Worm (Caenorhabditis elegans) whole organism, mixed stage, embryonic: ENCODE results near the gene T26H5.9.

Experiments used
- M03D4.4 ChIP-seq: sonication (generic microtip); optimal IDR thresholded peaks from 2 replicates; lab custom pipeline; 2017; ENCODE audit warnings: mild to moderate bottlenecking, missing genetic modification characterization, missing compliant biosample characterization
- bed-3 ChIP-seq: fragments of 200-800 bp; sonication (Bioruptor generic); optimal IDR thresholded peaks from 3 replicates; lab custom pipeline; 2018; ENCODE audit warnings: mild to moderate bottlenecking, missing genetic modification characterization, moderate library complexity, missing compliant biosample characterization
- blmp-1 ChIP-seq: fragments of 150-350 bp; optimal IDR thresholded peaks from 2 replicates; lab custom pipeline; 2014; ENCODE audit warnings: missing biosample characterization, missing genetic modification characterization
- ceh-39 ChIP-seq: fragments of 150-350 bp; optimal IDR thresholded peaks from 2 replicates; lab custom pipeline; 2014; ENCODE audit warnings: missing biosample characterization, missing genetic modification characterization
- ceh-83 ChIP-seq: fragments of 200-800 bp; sonication (Bioruptor generic); optimal IDR thresholded peaks from 2 replicates; lab custom pipeline; 2018; ENCODE audit warnings: mild to moderate bottlenecking, missing genetic modification characterization, missing compliant biosample characterization
- cnd-1 ChIP-seq: fragments of 200-800 bp; sonication (Bioruptor generic); optimal IDR thresholded peaks from 2 replicates; lab custom pipeline; 2018; ENCODE audit warnings: mild to moderate bottlenecking, missing genetic modification characterization, missing compliant biosample characterization
- drap-1 ChIP-seq: fragments of 200-800 bp; sonication (Bioruptor generic); optimal IDR thresholded peaks from 3 replicates; lab custom pipeline; 2018; ENCODE audit warnings: mild to moderate bottlenecking, missing genetic modification characterization, missing compliant biosample characterization
- elt-1 ChIP-seq: sonication (generic microtip); optimal IDR thresholded peaks from 2 replicates; lab custom pipeline; 2017; ENCODE audit warnings: missing genetic modification characterization, mild to moderate bottlenecking, missing compliant biosample characterization, antibody characterized with exemption, moderate library complexity, borderline replicate concordance; ENCODE audit not compliant: insufficient read depth
- flh-1 ChIP-seq: fragments of 200-800 bp; sonication (Bioruptor generic); optimal IDR thresholded peaks from 2 replicates; lab custom pipeline; 2018; ENCODE audit warnings: mild to moderate bottlenecking, missing genetic modification characterization, moderate library complexity, missing compliant biosample characterization
- ham-2 ChIP-seq: fragments of 200-800 bp; sonication (Bioruptor generic); optimal IDR thresholded peaks from 2 replicates; lab custom pipeline; 2018; ENCODE audit warnings: mild to moderate bottlenecking, missing genetic modification characterization, missing compliant biosample characterization
- lin-32 ChIP-seq: fragments of 200-800 bp; sonication (Bioruptor generic); optimal IDR thresholded peaks from 2 replicates; lab custom pipeline; 2018; ENCODE audit warnings: mild to moderate bottlenecking, missing genetic modification characterization, missing compliant biosample characterization
- lsy-2 ChIP-seq: fragments of 150-350 bp; optimal IDR thresholded peaks from 2 replicates; lab custom pipeline; 2014; ENCODE audit warnings: missing biosample characterization, missing genetic modification characterization
- mep-1 ChIP-seq: fragments of 150-350 bp; optimal IDR thresholded peaks from 2 replicates; lab custom pipeline; 2017; ENCODE audit warnings: missing biosample characterization, missing genetic modification reagents, missing genetic modification characterization, inconsistent platforms
- mls-2 ChIP-seq: sonication (generic microtip); optimal IDR thresholded peaks from 2 replicates; lab custom pipeline; 2016; ENCODE audit warnings: mild to moderate bottlenecking, missing genetic modification characterization, moderate library complexity, missing compliant biosample characterization
- nhr-12 ChIP-seq: fragments of 150-350 bp; optimal IDR thresholded peaks from 2 replicates; lab custom pipeline; 2014; ENCODE audit warnings: missing biosample characterization, missing genetic modification characterization
- nhr-2 ChIP-seq: fragments of 150-350 bp; optimal IDR thresholded peaks from 2 replicates; lab custom pipeline; 2014; ENCODE audit warnings: missing biosample characterization, missing genetic modification characterization
- nhr-237 ChIP-seq: fragments of 150-350 bp; optimal IDR thresholded peaks from 2 replicates; lab custom pipeline; 2014; ENCODE audit warnings: missing biosample characterization, missing genetic modification characterization
- nhr-28 ChIP-seq: fragments of 150-350 bp; optimal IDR thresholded peaks from 2 replicates; lab custom pipeline; 2014; ENCODE audit warnings: missing biosample characterization, missing genetic modification characterization
- nhr-76 ChIP-seq: sonication (generic microtip); optimal IDR thresholded peaks from 2 replicates; lab custom pipeline; 2017; ENCODE audit warnings: missing biosample characterization, missing genetic modification characterization
- pha-4 ChIP-seq: fragments of 150-350 bp; optimal IDR thresholded peaks from 2 replicates; lab custom pipeline; 2018; ENCODE audit warnings: missing biosample characterization, missing genetic modification reagents, missing genetic modification characterization
- sem-2 ChIP-seq: fragments of 200-800 bp; sonication (Bioruptor generic); optimal IDR thresholded peaks from 2 replicates; lab custom pipeline; 2018; ENCODE audit warnings: mild to moderate bottlenecking, missing genetic modification characterization, missing compliant biosample characterization
- snpc-4 ChIP-seq: fragments of 150-350 bp; optimal IDR thresholded peaks from 2 replicates; lab custom pipeline; 2014; ENCODE audit warnings: missing biosample characterization, missing genetic modification characterization
- sptf-1 ChIP-seq: sonication (generic microtip); optimal IDR thresholded peaks from 2 replicates; lab custom pipeline; 2017; ENCODE audit warnings: mild to moderate bottlenecking, missing genetic modification characterization, moderate library complexity, missing compliant biosample characterization
- tbx-8 ChIP-seq: fragments of 200-800 bp; sonication (Bioruptor generic); optimal IDR thresholded peaks from 2 replicates; lab custom pipeline; 2018; ENCODE audit warnings: mild to moderate bottlenecking, missing genetic modification characterization, moderate library complexity, missing compliant biosample characterization
- unc-120 ChIP-seq: sonication (generic microtip); optimal IDR thresholded peaks from 2 replicates; lab custom pipeline; 2017; ENCODE audit warnings: missing genetic modification characterization, missing compliant biosample characterization; ENCODE audit not compliant: poor library complexity, severe bottlenecking
- unc-39 ChIP-seq: fragments of 150-350 bp; optimal IDR thresholded peaks from 2 replicates; lab custom pipeline; 2014; ENCODE audit warnings: missing biosample characterization, missing genetic modification characterization
- unc-62 ChIP-seq: fragments of 150-350 bp; optimal IDR thresholded peaks from 2 replicates; lab custom pipeline; 2014; ENCODE audit warnings: missing biosample characterization, missing genetic modification reagents, missing genetic modification characterization
- zip-8 ChIP-seq: fragments of 150-350 bp; optimal IDR thresholded peaks from 2 replicates; lab custom pipeline; 2014; ENCODE audit warnings: missing biosample characterization, missing genetic modification characterization
- ztf-11 ChIP-seq: fragments of 150-350 bp; optimal IDR thresholded peaks from 2 replicates; lab custom pipeline; 2014; ENCODE audit warnings: missing biosample characterization, missing genetic modification characterization

T26H5.9 gene

DNA sequence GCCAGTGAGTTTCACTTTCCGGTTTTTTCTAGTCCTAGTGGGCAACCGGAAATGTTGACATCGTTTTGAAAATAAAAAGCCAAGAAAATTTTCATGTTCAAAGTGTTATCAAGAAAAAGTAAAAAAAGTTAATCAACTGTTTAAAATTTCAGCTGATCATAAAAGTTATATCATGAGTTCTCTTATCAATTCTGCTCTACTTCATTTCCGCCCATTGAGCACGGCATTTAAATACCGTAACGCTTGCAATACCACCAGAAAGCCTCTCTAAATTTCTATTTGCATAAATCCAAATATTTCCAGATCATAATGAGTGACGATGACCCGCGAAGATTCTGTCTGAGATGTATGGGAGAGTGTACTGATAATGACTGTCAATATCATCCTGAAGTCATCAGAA, at the start of gene T26H5.9:
Gene T26H5.9, plus strand, starts transcription at position 302 of the 400 bp plus-strand sequence.
- no peak for TF ChIP-seq bed-3
- TF ChIP-seq blmp-1 (tag; lab: Kevin White, UChicago): no peak
- TF ChIP-seq mep-1 (tag; lab: Kevin White, UChicago): no peak
- no peak for TF ChIP-seq ceh-83 (GFP tag; lab: Kevin White, UChicago)
- no peak for TF ChIP-seq zip-8 (tag; lab: Kevin White, UChicago)
- no peak for TF ChIP-seq flh-1 (GFP tag; lab: Kevin White, UChicago)
- no peak for TF ChIP-seq unc-39 (tag; lab: Kevin White, UChicago)
- no peak for TF ChIP-seq nhr-28
- no peak for TF ChIP-seq snpc-4
- no peak for TF ChIP-seq sptf-1 (tag; lab: Kevin White, UChicago)
- TF ChIP-seq nhr-2 (tag; lab: Kevin White, UChicago): no peak
- no peak for TF ChIP-seq ham-2
- no peak for TF ChIP-seq mls-2 (tag; lab: Kevin White, UChicago)
- no peak for TF ChIP-seq unc-120

DNA sequence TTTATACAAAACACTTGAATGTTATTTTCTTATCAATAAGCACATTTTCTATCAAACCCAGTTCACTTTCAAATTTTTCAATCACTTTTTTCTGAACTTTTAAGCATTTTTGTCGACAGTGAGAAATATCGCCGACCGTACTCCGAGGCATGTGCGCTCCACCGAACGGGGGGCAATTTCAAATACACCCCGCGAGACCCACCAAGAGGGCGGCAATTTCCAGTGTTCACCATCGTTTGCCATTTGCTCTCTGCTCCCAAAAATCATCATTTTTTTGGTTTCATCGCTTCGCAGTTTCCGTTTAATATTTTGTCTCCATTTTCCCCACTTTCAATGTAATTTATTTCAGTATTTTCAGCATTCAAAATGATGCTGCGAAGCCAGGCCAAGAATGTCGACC, 49.4 kb upstream of the T26H5.9 start, which contains the start of gene cyb-3:
Gene cyb-3, plus strand, starts transcription at position 350 of the 400 bp plus-strand sequence.
- TF ChIP-seq nhr-76 (no peak), lsy-2 (tag; lab: Kevin White, UChicago) (peak; percentile 57)

DNA sequence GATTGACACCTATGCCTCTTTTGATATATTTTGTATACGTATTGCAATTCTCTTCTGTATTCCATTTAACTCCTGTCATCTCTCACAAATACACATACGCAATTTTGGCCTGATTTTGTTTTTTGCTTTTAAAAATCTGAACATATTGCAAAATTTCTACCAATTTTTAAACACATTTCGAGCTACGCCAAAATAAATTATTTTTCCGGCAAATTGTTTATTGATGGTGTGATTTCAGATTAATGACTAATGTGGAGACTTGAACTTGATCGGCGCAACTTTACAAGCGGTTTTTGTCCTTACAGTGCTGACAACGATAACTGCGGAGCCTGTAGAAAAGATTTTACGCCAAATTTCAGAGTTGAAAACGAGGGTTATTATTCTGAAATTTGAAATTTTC, 47.6 kb upstream of the T26H5.9 start:
- no peak for TF ChIP-seq pha-4 (tag; lab: Kevin White, UChicago)
- no peak for TF ChIP-seq M03D4.4 (tag; lab: Kevin White, UChicago)
- no peak for TF ChIP-seq nhr-237
- no peak for TF ChIP-seq unc-62
- no peak for TF ChIP-seq drap-1 (GFP tag; lab: Kevin White, UChicago)
- TF ChIP-seq unc-120: no peak
- TF ChIP-seq bed-3: no peak
- TF ChIP-seq ceh-83 (GFP tag; lab: Kevin White, UChicago): no peak
- TF ChIP-seq lsy-2 (tag; lab: Kevin White, UChicago): no peak
- TF ChIP-seq lin-32 (GFP tag; lab: Kevin White, UChicago): no peak

DNA sequence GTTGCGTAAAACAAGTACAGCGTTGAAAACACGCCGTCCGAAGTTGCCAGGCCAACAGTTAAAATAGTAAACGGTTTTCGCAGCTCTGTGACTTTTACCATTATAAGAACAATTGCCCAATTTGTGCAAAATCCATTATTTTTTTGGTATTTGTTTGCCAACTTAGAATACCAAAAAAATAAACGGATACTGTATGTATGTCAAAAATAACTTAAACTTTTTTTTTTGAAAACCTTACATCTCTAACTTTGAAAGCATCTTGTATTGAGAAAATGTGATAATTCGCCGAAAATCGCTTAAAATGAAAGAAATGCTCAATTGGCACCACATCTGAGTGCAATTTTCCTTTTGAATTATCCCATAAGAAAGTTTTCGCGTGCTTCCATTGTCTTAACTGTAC, 46.0 kb upstream of the T26H5.9 start, which contains the start of gene fbxa-199:
Gene fbxa-199, minus strand, starts transcription at position 101 of the 400 bp plus-strand sequence.
- TF ChIP-seq mep-1 (tag; lab: Kevin White, UChicago): no peak
- TF ChIP-seq unc-120: no peak
- no peak for TF ChIP-seq unc-39 (tag; lab: Kevin White, UChicago)
- TF ChIP-seq nhr-237: no peak
- TF ChIP-seq flh-1 (GFP tag; lab: Kevin White, UChicago): no peak
- no peak for TF ChIP-seq ceh-39
- no peak for TF ChIP-seq bed-3
- TF ChIP-seq unc-62: no peak
- TF ChIP-seq tbx-8 (GFP tag; lab: Kevin White, UChicago): no peak
- TF ChIP-seq ham-2: no peak
- no peak for TF ChIP-seq mls-2 (tag; lab: Kevin White, UChicago)
- TF ChIP-seq zip-8 (tag; lab: Kevin White, UChicago): no peak
- TF ChIP-seq ztf-11 (tag; lab: Kevin White, UChicago): no peak
- TF ChIP-seq lin-32 (GFP tag; lab: Kevin White, UChicago): no peak
- TF ChIP-seq sem-2 (GFP tag; lab: Kevin White, UChicago): no peak
- TF ChIP-seq M03D4.4 (tag; lab: Kevin White, UChicago): no peak
- no peak for TF ChIP-seq elt-1 (tag; lab: Kevin White, UChicago)
- no peak for TF ChIP-seq cnd-1 (tag; lab: Kevin White, UChicago)
- no peak for TF ChIP-seq nhr-12 (tag; lab: Kevin White, UChicago)

DNA sequence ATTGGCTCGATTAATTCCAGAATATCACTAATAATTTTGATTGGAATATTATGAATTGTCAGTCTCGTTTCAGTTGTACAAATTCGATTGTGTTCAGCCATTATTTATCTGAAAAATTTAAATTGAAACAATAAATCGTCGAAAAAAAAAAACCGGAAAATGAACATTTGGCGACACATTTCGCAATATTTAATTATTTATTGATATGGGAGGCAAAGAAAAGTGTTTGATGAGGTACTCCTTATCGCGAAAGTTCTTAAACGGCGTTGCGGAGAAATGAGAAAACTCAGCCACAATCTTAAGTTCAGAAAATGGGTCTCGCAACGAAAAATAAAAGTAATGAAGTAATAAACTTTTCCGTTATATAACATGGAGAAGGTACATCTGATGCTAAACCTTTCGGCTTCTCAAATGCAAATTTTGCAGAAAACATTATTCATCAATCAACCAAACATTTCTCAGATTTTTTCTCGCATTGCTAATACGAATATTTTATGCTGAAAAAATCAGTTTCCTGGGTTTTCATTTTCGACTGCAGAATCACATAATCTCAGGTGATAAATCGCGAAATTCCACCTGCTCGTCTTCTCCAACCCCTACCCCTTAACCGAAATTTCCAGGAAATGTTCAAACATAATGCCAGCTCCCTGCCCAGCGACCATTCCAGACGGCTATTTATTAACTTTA, 44.9 kb upstream of the T26H5.9 start, which contains the start of the genes T06E6.15 and sri-7:
Gene T06E6.15, minus strand, starts transcription at position 101 of the 687 bp plus-strand sequence.
Gene sri-7, plus strand, starts transcription at position 637 of the 687 bp plus-strand sequence.
- no peak for TF ChIP-seq nhr-2 (tag; lab: Kevin White, UChicago)
- TF ChIP-seq, all 35 proteins: peak for 0
